Fruit fly (Drosophila melanogaster): ENCODE data around the gene COX7AL.

DNA sequence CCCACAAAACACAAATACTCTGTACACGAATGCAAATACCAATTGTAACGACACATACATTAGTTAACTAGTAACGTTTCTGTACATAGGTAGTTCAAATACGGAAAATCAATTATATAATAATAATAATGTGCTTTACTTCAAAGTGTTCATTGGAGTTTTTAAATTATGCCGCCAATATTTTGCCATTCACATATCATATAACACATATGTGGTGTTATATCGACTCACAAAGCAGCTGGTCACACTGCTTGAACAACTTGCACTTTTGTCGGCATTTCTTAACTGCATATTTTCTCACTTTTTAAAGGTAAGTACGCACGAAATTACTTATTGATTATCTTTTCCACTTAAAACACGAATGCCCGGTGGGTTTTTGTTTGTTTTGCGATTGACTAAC lies 705 bp downstream of the COX7AL start, which contains the start of gene DppIII:
- no peak for TF ChIP-seq CG8478 (optimal IDR thresholded peaks at IDR 0.05)
- TF ChIP-seq CTCF (optimal IDR thresholded peaks at IDR 0.05), result no peak

Data from S2 (cell line).